Worm (Caenorhabditis elegans): Measurements from ENCODE around the gene wee-1.1.

DNA sequence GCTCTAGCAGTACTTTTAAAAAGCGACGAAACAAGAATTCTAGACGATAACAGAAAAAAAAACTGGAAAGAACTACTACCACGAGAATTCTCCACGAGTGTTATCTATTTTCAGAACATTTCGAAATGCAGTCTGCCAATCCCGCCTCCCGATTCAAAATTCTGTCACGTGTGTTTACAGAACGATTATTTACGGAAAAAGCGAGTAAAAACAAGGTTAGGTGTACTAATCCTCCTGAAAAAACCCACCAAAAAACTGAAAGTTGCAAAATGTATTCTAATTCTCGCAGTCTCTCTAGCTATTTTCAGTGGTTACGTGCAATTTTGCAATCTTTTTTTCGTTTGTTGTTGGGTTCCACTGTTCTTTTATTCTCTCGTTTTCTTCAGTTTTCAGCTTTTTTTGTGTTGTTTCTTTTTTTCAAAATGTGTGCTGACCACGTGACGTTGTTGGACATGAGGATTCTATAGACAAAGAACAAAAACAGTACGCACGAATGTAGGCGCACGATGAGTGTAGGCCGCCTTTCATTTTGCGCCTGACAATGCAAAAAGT, 23.2 kb upstream of the wee-1.1 start:
- TF ChIP-seq daf-16 (GFP tag; optimal IDR thresholded peaks at IDR 0.05): no peak
- peak; percentile 63 for TF ChIP-seq daf-16 (tag; optimal IDR thresholded peaks at IDR 0.05)
- TF ChIP-seq nhr-237 (tag; optimal IDR thresholded peaks at IDR 0.05): no peak
- TF ChIP-seq nhr-76 (tag; optimal IDR thresholded peaks at IDR 0.05): no peak
- TF ChIP-seq fkh-10 (GFP tag; optimal IDR thresholded peaks at IDR 0.05): no peak
- no peak for TF ChIP-seq lin-15B (tag; optimal IDR thresholded peaks at IDR 0.05)

Data from whole organism, L4 larva.